Worm (Caenorhabditis elegans) whole organism, L2 larva: ENCODE measurements around the gene str-27.

ENCODE experiments used
- blmp-1 ChIP-seq: sonication (generic microtip); optimal IDR thresholded peaks from 2 replicates; lab custom pipeline; 2017; ENCODE audit warnings: missing genetic modification characterization, mild to moderate bottlenecking, missing compliant biosample characterization, antibody characterized with exemption, moderate library complexity; ENCODE audit not compliant: insufficient read depth
- ceh-16 ChIP-seq: fragments of 150-350 bp; optimal IDR thresholded peaks from 2 replicates; lab custom pipeline; 2014; ENCODE audit warnings: missing biosample characterization, missing genetic modification characterization
- elt-3 ChIP-seq: sonication (generic microtip); optimal IDR thresholded peaks from 2 replicates; lab custom pipeline; 2017; ENCODE audit warnings: missing biosample characterization, missing genetic modification characterization
- fos-1 ChIP-seq: fragments of 150-350 bp; optimal IDR thresholded peaks from 2 replicates; lab custom pipeline; 2014; ENCODE audit warnings: missing biosample characterization, missing genetic modification characterization
- mab-5 ChIP-seq: fragments of 150-350 bp; optimal IDR thresholded peaks from 2 replicates; lab custom pipeline; 2014; ENCODE audit warnings: missing biosample characterization, missing genetic modification characterization
- mdl-1 ChIP-seq, 2 experiments: fragments of 150-350 bp in 1 of 2; sonication (generic microtip) in 1 of 2; optimal IDR thresholded peaks; 2 replicates each; lab custom pipeline; 2017; ENCODE audit warnings: missing biosample characterization in 2 of 2, missing genetic modification characterization in 2 of 2
- nhr-12 ChIP-seq: fragments of 150-350 bp; optimal IDR thresholded peaks from 2 replicates; lab custom pipeline; 2014; ENCODE audit warnings: missing biosample characterization, missing genetic modification characterization
- nhr-77 ChIP-seq: fragments of 150-350 bp; optimal IDR thresholded peaks from 2 replicates; lab custom pipeline; 2014; ENCODE audit warnings: missing biosample characterization, missing genetic modification characterization
- skn-1 ChIP-seq: sonication (generic microtip); optimal IDR thresholded peaks from 2 replicates; lab custom pipeline; 2017; ENCODE audit warnings: missing biosample characterization, missing genetic modification characterization
- sma-3 ChIP-seq: sonication (generic microtip); optimal IDR thresholded peaks from 2 replicates; lab custom pipeline; 2016; ENCODE audit warnings: missing genetic modification reagents, missing genetic modification characterization, missing compliant biosample characterization
- snpc-4 ChIP-seq: fragments of 150-350 bp; optimal IDR thresholded peaks from 2 replicates; lab custom pipeline; 2014; ENCODE audit warnings: missing biosample characterization, missing genetic modification characterization
- unc-55 ChIP-seq: fragments of 150-350 bp; sonication (generic microtip); optimal IDR thresholded peaks from 3 replicates; lab custom pipeline; 2014; ENCODE audit warnings: missing biosample characterization, missing genetic modification reagents, missing genetic modification characterization
- ztf-11 ChIP-seq: sonication (generic microtip); optimal IDR thresholded peaks from 2 replicates; lab custom pipeline; 2017; ENCODE audit warnings: missing biosample characterization, missing genetic modification characterization
- ztf-4 ChIP-seq: fragments of 150-350 bp; optimal IDR thresholded peaks from 2 replicates; lab custom pipeline; 2014; ENCODE audit warnings: missing biosample characterization, missing genetic modification characterization

ce11 chrV:15773941-15774340 lies 38.3 kb upstream of the str-27 start:
- no peak for TF ChIP-seq ceh-16 (tag; lab: Kevin White, UChicago)
- TF ChIP-seq mdl-1 (tag; optimal IDR thresholded peaks at IDR 0.05; lab: Kevin White, UChicago) = peak in 1 of 2 experiments; percentile 1
- no peak for TF ChIP-seq fos-1 (tag; lab: Kevin White, UChicago)
- no peak for TF ChIP-seq skn-1 (tag; lab: Kevin White, UChicago)
- TF ChIP-seq nhr-77 (tag; lab: Kevin White, UChicago) = no peak
- TF ChIP-seq ztf-11 (tag; lab: Kevin White, UChicago) = no peak
- TF ChIP-seq unc-55 (GFP tag; lab: Kevin White, UChicago) = no peak
- TF ChIP-seq blmp-1 = no peak
- no peak for TF ChIP-seq ztf-4
- no peak for TF ChIP-seq elt-3 (tag; lab: Kevin White, UChicago)
- TF ChIP-seq sma-3 (GFP tag; lab: Kevin White, UChicago) = no peak
- TF ChIP-seq mab-5 (tag; lab: Kevin White, UChicago) = no peak
- TF ChIP-seq nhr-12 (tag; lab: Kevin White, UChicago) = no peak
- TF ChIP-seq snpc-4 (tag; lab: Kevin White, UChicago) = no peak
